Fruit fly (Drosophila melanogaster) whole organism, wandering third instar larva: Measurements from ENCODE around the gene CG5440.
A peak's percentile ranks its signal among the peaks of the same experiment; 100 is the strongest.

ENCODE experiments used
- CrebA ChIP-seq: fragments of 200-800 bp; sonication (Bioruptor generic); optimal IDR thresholded peaks from 2 replicates; lab custom pipeline; 2016; ENCODE audit warnings: missing biosample characterization, mild to moderate bottlenecking, missing genetic modification characterization, borderline replicate concordance
- HLH106 ChIP-seq: fragments of 200-800 bp; optimal IDR thresholded peaks from 3 replicates; lab custom pipeline; 2019; ENCODE audit warnings: missing biosample characterization, mild to moderate bottlenecking, missing genetic modification characterization, moderate library complexity
- Jra ChIP-seq: sonication (Bioruptor generic); optimal IDR thresholded peaks from 2 replicates; lab custom pipeline; 2016; ENCODE audit warnings: missing biosample characterization, missing genetic modification characterization
- N ChIP-seq: fragments of >200 bp; optimal IDR thresholded peaks from 2 replicates; lab custom pipeline; 2018; ENCODE audit warnings: missing biosample characterization, missing external identifiers, missing genetic modification characterization
- br ChIP-seq: fragments of 200-800 bp; sonication (Bioruptor generic); optimal IDR thresholded peaks from 2 replicates; lab custom pipeline; 2016; ENCODE audit warnings: missing biosample characterization, missing genetic modification characterization
- dl ChIP-seq, 2 experiments: fragments of 175-275, 200-275 bp in 1 of 2; fragments of 200-275 bp in 1 of 2; sonication (Bioruptor generic); optimal IDR thresholded peaks; lab custom pipeline; 2018; ENCODE audit warnings: mild to moderate bottlenecking in 2 of 2, missing biosample characterization in 2 of 2, missing genetic modification characterization in 2 of 2, moderate library complexity in 2 of 2; ENCODE audit not compliant: partially characterized antibody in 2 of 2, insufficient read depth in 1 of 2
- foxo ChIP-seq, 2 experiments: fragments of 200-800 bp; sonication (Bioruptor generic); optimal IDR thresholded peaks; 2 replicates in 1 of 2; 3 replicates in 1 of 2; lab custom pipeline; 2016 to 2017; ENCODE audit warnings: missing biosample characterization in 2 of 2, missing genetic modification characterization in 2 of 2
- fru ChIP-seq: fragments of 200-800 bp; sonication (Bioruptor generic); optimal IDR thresholded peaks from 3 replicates; lab custom pipeline; 2016; ENCODE audit warnings: missing biosample characterization, mild to moderate bottlenecking, missing genetic modification characterization
- h ChIP-seq: fragments of 200-800 bp; sonication (Bioruptor generic); optimal IDR thresholded peaks from 3 replicates; lab custom pipeline; 2016; ENCODE audit warnings: missing biosample characterization, mild to moderate bottlenecking, missing genetic modification characterization
- jim ChIP-seq: fragments of 175-275, 200-325 bp; sonication (Bioruptor generic); optimal IDR thresholded peaks from 2 replicates; lab custom pipeline; 2016; ENCODE audit warnings: missing biosample characterization, mild to moderate bottlenecking, missing genetic modification characterization
- psq ChIP-seq: fragments of 200-800 bp; sonication (Bioruptor generic); optimal IDR thresholded peaks from 3 replicates; lab custom pipeline; 2017; ENCODE audit warnings: missing biosample characterization, mild to moderate bottlenecking, missing genetic modification characterization, moderate library complexity

DNA sequence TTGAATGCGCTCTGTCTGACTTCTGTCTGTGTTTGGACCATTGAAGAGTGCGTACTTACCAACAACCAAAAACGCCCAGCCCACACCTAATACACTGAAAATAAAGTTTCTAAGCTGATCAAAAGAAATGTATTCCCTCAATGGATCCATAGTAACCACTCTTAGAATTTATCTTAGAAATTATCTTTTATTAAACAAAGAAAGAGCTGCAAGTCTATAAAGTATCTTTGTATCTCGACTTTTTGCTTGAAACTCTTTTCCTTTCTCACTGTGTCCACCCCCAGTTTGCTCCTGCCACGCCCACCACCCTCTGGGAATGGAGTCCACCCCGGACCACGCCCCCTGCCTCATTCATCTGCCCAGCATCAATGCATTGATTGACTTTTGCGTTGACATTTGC, 43.7 kb downstream of the CG5440 start:
- TF ChIP-seq dl (GFP tag; optimal IDR thresholded peaks at IDR 0.05; lab: Kevin White, UChicago; ENCODE audit: insufficient read depth in 1 of 2, partially characterized antibody in 2 of 2) (no peak), psq (GFP tag; lab: Kevin White, UChicago) (no peak), h (no peak), N (GFP tag; lab: Kevin White, UChicago) (no peak), jim (GFP tag; lab: Kevin White, UChicago) (no peak), CrebA (GFP tag; lab: Kevin White, UChicago) (no peak), br (GFP tag; lab: Kevin White, UChicago) (no peak), foxo (GFP tag; optimal IDR thresholded peaks at IDR 0.05; lab: Kevin White, UChicago) (peak in 1 of 2 experiments; percentile 4), Jra (GFP tag; lab: Kevin White, UChicago) (no peak), fru (GFP tag; lab: Kevin White, UChicago) (no peak), HLH106 (tag; lab: Kevin White, UChicago) (no peak)
